Fruit fly (Drosophila melanogaster) whole organism, embryonic: ENCODE results near the gene CG15141.

Experiments
- BEAF-32 ChIP-seq: fragments of 200-800 bp; sonication (Bioruptor generic); optimal IDR thresholded peaks from 3 replicates; lab custom pipeline; 2017; ENCODE audit warnings: missing biosample characterization, missing genetic modification characterization, mild to moderate bottlenecking, moderate library complexity, missing genetic modification reagents
- CG11504 ChIP-seq: fragments of 200-800 bp; sonication (Bioruptor generic); optimal IDR thresholded peaks from 3 replicates; lab custom pipeline; 2019; ENCODE audit warnings: missing biosample characterization, mild to moderate bottlenecking, missing genetic modification characterization, moderate library complexity
- CG14441 ChIP-seq: fragments of 200-800 bp; sonication (Bioruptor generic); IDR thresholded peaks from 2 replicates; pipeline ENCODE4 v1.3.6; 2022; ENCODE audit warnings: missing biosample characterization, missing genetic modification characterization
- CG15011 ChIP-seq: fragments of 200-800 bp; sonication (Bioruptor generic); optimal IDR thresholded peaks from 3 replicates; lab custom pipeline; 2018; ENCODE audit warnings: missing biosample characterization, mild to moderate bottlenecking, missing genetic modification characterization
- CG16779 ChIP-seq: fragments of 200-800 bp; sonication (Bioruptor generic); IDR thresholded peaks from 2 replicates; pipeline ENCODE4 v1.3.6; 2022; ENCODE audit warnings: missing biosample characterization, missing genetic modification characterization
- CG16863 ChIP-seq: fragments of 200-800 bp; sonication (Bioruptor generic); optimal IDR thresholded peaks from 3 replicates; lab custom pipeline; 2016; ENCODE audit warnings: missing biosample characterization, missing genetic modification characterization
- CG17385 ChIP-seq: fragments of 200-800 bp; sonication (Bioruptor generic); optimal IDR thresholded peaks from 3 replicates; lab custom pipeline; 2018; ENCODE audit warnings: missing biosample characterization, mild to moderate bottlenecking, missing genetic modification characterization
- CG18764 ChIP-seq: fragments of 200-800 bp; sonication (Bioruptor generic); optimal IDR thresholded peaks from 3 replicates; lab custom pipeline; 2016; ENCODE audit warnings: missing biosample characterization, missing genetic modification characterization
- CG2678 ChIP-seq: fragments of 200-800 bp; sonication (Bioruptor generic); optimal IDR thresholded peaks from 3 replicates; lab custom pipeline; 2019; ENCODE audit warnings: missing biosample characterization, mild to moderate bottlenecking, missing genetic modification characterization, moderate library complexity
- CG32767 ChIP-seq: fragments of 200-800 bp; sonication (Bioruptor generic); IDR thresholded peaks from 2 replicates; pipeline ENCODE4 v1.3.6; 2022; ENCODE audit warnings: missing biosample characterization, missing genetic modification characterization
- CG3407 ChIP-seq: fragments of 200-800 bp; sonication (Bioruptor generic); optimal IDR thresholded peaks from 2 replicates; lab custom pipeline; 2018; ENCODE audit warnings: missing biosample characterization, mild to moderate bottlenecking, missing genetic modification characterization
- CG4282 ChIP-seq: fragments of 200-800 bp; sonication (Bioruptor generic); optimal IDR thresholded peaks from 2 replicates; lab custom pipeline; 2016; ENCODE audit warnings: missing biosample characterization, missing genetic modification characterization
- CG4328 ChIP-seq: fragments of 200-800 bp; sonication (Bioruptor generic); optimal IDR thresholded peaks from 3 replicates; lab custom pipeline; 2017; ENCODE audit warnings: missing biosample characterization, missing genetic modification reagents, missing genetic modification characterization
- CG4854 ChIP-seq: fragments of 200-800 bp; sonication (Bioruptor generic); optimal IDR thresholded peaks from 2 replicates; lab custom pipeline; 2016; ENCODE audit warnings: missing biosample characterization, missing genetic modification characterization, inconsistent platforms
- CG6175 ChIP-seq: fragments of 200-800 bp; sonication (Bioruptor generic); IDR thresholded peaks from 3 replicates; pipeline ENCODE4 v1.3.6; 2022; ENCODE audit warnings: missing biosample characterization, missing genetic modification characterization
- CG6654 ChIP-seq: fragments of 200-800 bp; sonication (Bioruptor generic); optimal IDR thresholded peaks from 2 replicates; lab custom pipeline; 2017; ENCODE audit warnings: missing biosample characterization, mild to moderate bottlenecking, missing genetic modification characterization
- CG6683 ChIP-seq: fragments of 200-800 bp; sonication (Bioruptor generic); optimal IDR thresholded peaks from 2 replicates; lab custom pipeline; 2017; ENCODE audit warnings: missing biosample characterization, mild to moderate bottlenecking, missing genetic modification characterization, missing genetic modification reagents
- CG6689 ChIP-seq: fragments of 200-800 bp; sonication (Bioruptor generic); IDR thresholded peaks from 2 replicates; pipeline ENCODE4 v1.3.6; 2022; ENCODE audit warnings: missing biosample characterization, missing genetic modification characterization
- CG7963 ChIP-seq: fragments of 200-800 bp; sonication (Bioruptor generic); IDR thresholded peaks from 3 replicates; pipeline ENCODE4 v1.3.6; 2022; ENCODE audit warnings: missing biosample characterization, missing genetic modification characterization; ENCODE audit not compliant: partially characterized antibody
- CG7987 ChIP-seq: fragments of 200-800 bp; sonication (Bioruptor generic); optimal IDR thresholded peaks from 2 replicates; lab custom pipeline; 2018; ENCODE audit warnings: missing biosample characterization, mild to moderate bottlenecking, missing genetic modification characterization, moderate library complexity
- Dp ChIP-seq: fragments of 200-800 bp; sonication (Bioruptor generic); optimal IDR thresholded peaks from 2 replicates; lab custom pipeline; 2018; ENCODE audit warnings: missing biosample characterization, mild to moderate bottlenecking, missing genetic modification characterization, moderate library complexity
- Ets65A ChIP-seq: fragments of 200-800 bp; sonication (Bioruptor generic); peaks from one replicate; lab custom pipeline; 2016; ENCODE audit warnings: missing biosample characterization, missing genetic modification characterization
- H2.0 ChIP-seq: fragments of 200-800 bp; sonication (Bioruptor generic); IDR thresholded peaks from 2 replicates; pipeline ENCODE4 v1.3.6; 2022; ENCODE audit warnings: missing biosample characterization, missing genetic modification characterization
- Hmr ChIP-seq: fragments of 200-800 bp; sonication (Bioruptor generic); optimal IDR thresholded peaks from 3 replicates; lab custom pipeline; 2017; ENCODE audit warnings: mild to moderate bottlenecking, missing biosample characterization, missing genetic modification reagents, missing genetic modification characterization
- Max ChIP-seq: fragments of 200-800 bp; sonication (Bioruptor generic); optimal IDR thresholded peaks from 2 replicates; lab custom pipeline; 2016; ENCODE audit warnings: missing biosample characterization, mild to moderate bottlenecking, missing genetic modification characterization
- NC2α ChIP-seq: fragments of 200-800 bp; sonication (Bioruptor generic); optimal IDR thresholded peaks from 2 replicates; lab custom pipeline; 2016; ENCODE audit warnings: missing biosample characterization, missing genetic modification characterization
- NC2β ChIP-seq: fragments of 200-800 bp; sonication (Bioruptor generic); optimal IDR thresholded peaks from 2 replicates; lab custom pipeline; 2016; ENCODE audit warnings: missing biosample characterization, missing genetic modification characterization
- Nf-YC ChIP-seq: fragments of 200-800 bp; optimal IDR thresholded peaks from 3 replicates; lab custom pipeline; 2019; ENCODE audit warnings: missing biosample characterization, mild to moderate bottlenecking, missing genetic modification characterization, moderate library complexity
- PHDP ChIP-seq: fragments of 200-800 bp; sonication (Bioruptor generic); optimal IDR thresholded peaks from 3 replicates; lab custom pipeline; 2018; ENCODE audit warnings: missing biosample characterization, mild to moderate bottlenecking, missing genetic modification characterization, moderate library complexity
- Scr ChIP-seq: fragments of 200-800 bp; sonication (Bioruptor generic); IDR thresholded peaks from 2 replicates; pipeline ENCODE4 v1.3.6; 2022; ENCODE audit warnings: missing biosample characterization, missing genetic modification characterization; ENCODE audit not compliant: partially characterized antibody
- Six4 ChIP-seq: fragments of 200-800 bp; sonication (Bioruptor generic); optimal IDR thresholded peaks from 2 replicates; lab custom pipeline; 2016; ENCODE audit warnings: missing biosample characterization, missing genetic modification characterization
- ab ChIP-seq: fragments of 200-800 bp; sonication (Bioruptor generic); optimal IDR thresholded peaks from 2 replicates; lab custom pipeline; 2016; ENCODE audit warnings: missing biosample characterization, missing genetic modification characterization
- bsh ChIP-seq, 2 experiments: fragments of 200-800 bp; sonication (Bioruptor generic); optimal IDR thresholded peaks; 2 replicates each; lab custom pipeline; 2017 to 2018; ENCODE audit warnings: mild to moderate bottlenecking in 2 of 2, missing biosample characterization in 2 of 2, missing genetic modification characterization in 2 of 2, moderate library complexity in 1 of 2
- btn ChIP-seq: fragments of 200-800 bp; sonication (Bioruptor generic); optimal IDR thresholded peaks from 2 replicates; lab custom pipeline; 2016; ENCODE audit warnings: missing biosample characterization, missing genetic modification characterization
- cato ChIP-seq: fragments of 200-800 bp; sonication (Bioruptor generic); optimal IDR thresholded peaks from 2 replicates; lab custom pipeline; 2016; ENCODE audit warnings: missing biosample characterization, missing genetic modification characterization, borderline replicate concordance
- esg ChIP-seq: fragments of 200-800 bp; sonication (Bioruptor generic); conservative IDR thresholded peaks from 2 replicates; pipeline ENCODE4 v1.3.6; 2022; ENCODE audit warnings: missing biosample characterization, missing genetic modification characterization
- gcm ChIP-seq: fragments of 200-800 bp; sonication (Bioruptor generic); optimal IDR thresholded peaks from 2 replicates; lab custom pipeline; 2019; ENCODE audit warnings: missing biosample characterization, mild to moderate bottlenecking, missing genetic modification characterization, moderate library complexity
- grau ChIP-seq: fragments of 200-800 bp; optimal IDR thresholded peaks from 3 replicates; lab custom pipeline; 2019; ENCODE audit warnings: missing biosample characterization, mild to moderate bottlenecking, missing genetic modification characterization, moderate library complexity
- h ChIP-seq: fragments of >200 bp; optimal IDR thresholded peaks from 2 replicates; lab custom pipeline; 2017
- hb ChIP-seq: fragments of 200-800 bp; sonication (Bioruptor generic); IDR thresholded peaks from 3 replicates; pipeline ENCODE4 v1.3.6; 2022; ENCODE audit warnings: missing biosample characterization, missing genetic modification characterization; ENCODE audit not compliant: partially characterized antibody
- kah ChIP-seq: fragments of 200-800 bp; sonication (Bioruptor generic); optimal IDR thresholded peaks from 2 replicates; lab custom pipeline; 2018; ENCODE audit warnings: missing biosample characterization, mild to moderate bottlenecking, missing genetic modification characterization
- ken ChIP-seq: fragments of 200-800 bp; sonication (Bioruptor generic); IDR thresholded peaks from 3 replicates; pipeline ENCODE4 v1.3.6; 2022; ENCODE audit warnings: missing biosample characterization, missing genetic modification characterization
- nau ChIP-seq: fragments of 200-800 bp; sonication (Bioruptor generic); optimal IDR thresholded peaks from 3 replicates; lab custom pipeline; 2017; ENCODE audit warnings: missing biosample characterization, mild to moderate bottlenecking, missing genetic modification characterization, missing genetic modification reagents
- odd ChIP-seq: fragments of 200-800 bp; sonication (Bioruptor generic); optimal IDR thresholded peaks from 2 replicates; lab custom pipeline; 2017; ENCODE audit warnings: missing biosample characterization, mild to moderate bottlenecking, missing genetic modification characterization
- pb ChIP-seq: fragments of 200-800 bp; sonication (Bioruptor generic); optimal IDR thresholded peaks from 3 replicates; lab custom pipeline; 2016; ENCODE audit warnings: missing biosample characterization, missing genetic modification characterization
- stwl ChIP-seq: fragments of 200-800 bp; sonication (Bioruptor generic); optimal IDR thresholded peaks from 3 replicates; lab custom pipeline; 2018; ENCODE audit warnings: missing biosample characterization, mild to moderate bottlenecking, missing genetic modification characterization, moderate library complexity
- tna ChIP-seq: fragments of 200-800 bp; sonication (Bioruptor generic); IDR thresholded peaks from 2 replicates; pipeline ENCODE4 v1.3.6; 2022; ENCODE audit warnings: missing biosample characterization, missing genetic modification characterization; ENCODE audit not compliant: partially characterized antibody
- tx ChIP-seq: fragments of 200-800 bp; sonication (Bioruptor generic); optimal IDR thresholded peaks from 2 replicates; lab custom pipeline; 2016; ENCODE audit warnings: missing biosample characterization, missing genetic modification characterization
- vnd ChIP-seq: fragments of 200-800 bp; sonication (Bioruptor generic); IDR thresholded peaks from 3 replicates; pipeline ENCODE4 v1.3.6; 2022; ENCODE audit warnings: missing biosample characterization, missing genetic modification characterization; ENCODE audit not compliant: partially characterized antibody

CG15141 gene

dm6 chr2L:17383588-17384308 is 26.7 kb upstream of the CG15141 start, which contains the start of gene Lrch (continued):
- TF ChIP-seq CG6175 (GFP tag; lab: Robert Waterston, UW) (no peak), bsh (GFP tag; optimal IDR thresholded peaks at IDR 0.05; lab: Kevin White, UChicago) (peak in 1 of 2 experiments; percentile 2), CG7963 (GFP tag; lab: Robert Waterston, UW) (peak; percentile 87), kah (GFP tag; lab: Kevin White, UChicago) (peak; percentile 8), CG15011 (GFP tag; lab: Kevin White, UChicago) (no peak), Six4 (GFP tag; lab: Kevin White, UChicago) (no peak), nau (GFP tag; lab: Kevin White, UChicago) (peak; percentile 8), CG32767 (GFP tag; lab: Robert Waterston, UW) (peak; percentile 36; the same call in 1 of the 2 replicates), H2.0 (GFP tag; lab: Robert Waterston, UW) (peak; percentile 25; the same call in 1 of the 2 replicates), CG7987 (peak; percentile 64), Ets65A (no peak), stwl (tag; lab: Kevin White, UChicago) (peak; percentile 56), CG18764 (GFP tag; lab: Kevin White, UChicago) (no peak), CG16863 (GFP tag; lab: Kevin White, UChicago) (no peak), esg (GFP tag; lab: Robert Waterston, UW) (no peak), ken (GFP tag; lab: Robert Waterston, UW) (no peak), tna (GFP tag; lab: Robert Waterston, UW) (peak; percentile 81), CG6683 (GFP tag; lab: Kevin White, UChicago) (peak; percentile 31), btn (no peak), gcm (GFP tag; lab: Kevin White, UChicago) (peak; percentile 6), CG4328 (no peak), tx (GFP tag; lab: Kevin White, UChicago) (no peak), Max (GFP tag; lab: Kevin White, UChicago) (no peak), CG4282 (no peak), hb (GFP tag; lab: Robert Waterston, UW) (peak; percentile 62), Nf-YC (tag; lab: Kevin White, UChicago) (peak; percentile 59), CG6689 (GFP tag; lab: Robert Waterston, UW) (no peak), pb (GFP tag; lab: Kevin White, UChicago) (no peak), odd (GFP tag; lab: Kevin White, UChicago) (no peak), CG2678 (no peak), grau (tag; lab: Kevin White, UChicago) (peak; percentile 14), CG11504 (no peak), NC2α (GFP tag; lab: Kevin White, UChicago) (no peak), CG17385 (peak; percentile 93), CG3407 (GFP tag; lab: Kevin White, UChicago) (peak; percentile 8), Scr (GFP tag; lab: Robert Waterston, UW) (peak; percentile 74), ab (GFP tag; lab: Kevin White, UChicago) (no peak), Dp (GFP tag; lab: Kevin White, UChicago) (peak; percentile 87), CG16779 (peak; percentile 43; the same call in 1 of the 2 replicates), vnd (GFP tag; lab: Robert Waterston, UW) (peak; percentile 56; the same call in 2 of the 3 replicates), CG4854 (GFP tag; lab: Kevin White, UChicago) (no peak), cato (GFP tag; lab: Kevin White, UChicago) (no peak), CG6654 (no peak), PHDP (tag; lab: Kevin White, UChicago) (peak; percentile 16), BEAF-32 (GFP tag; lab: Kevin White, UChicago) (no peak), h (lab: Kevin White, UChicago) (no peak), Hmr (GFP tag; lab: Kevin White, UChicago) (peak; percentile 40), CG14441 (GFP tag; lab: Robert Waterston, UW) (0 out of 2 replicates have a peak, but pooled peaks have one; percentile 17), NC2β (GFP tag; lab: Kevin White, UChicago) (peak; percentile 14)
